Fruit fly (Drosophila melanogaster) Kc167 (cell line): Measurements from ENCODE around the gene CG18262.

ENCODE experiments used
- Myc ChIP-seq: fragments of >200 bp; optimal IDR thresholded peaks from 2 replicates; lab custom pipeline; 2017; ENCODE audit warnings: missing external identifiers
- Sin3A ChIP-seq: fragments of >200 bp; optimal IDR thresholded peaks from 2 replicates; lab custom pipeline; 2018; ENCODE audit warnings: missing external identifiers
- h ChIP-seq: fragments of >200 bp; optimal IDR thresholded peaks from 3 replicates; lab custom pipeline; 2018; ENCODE audit warnings: missing external identifiers
- insv ChIP-seq: fragments of >200 bp; optimal IDR thresholded peaks from 3 replicates; lab custom pipeline; 2018; ENCODE audit warnings: missing external identifiers
- psq ChIP-seq: fragments of >200 bp; optimal IDR thresholded peaks from 2 replicates; lab custom pipeline; 2017; ENCODE audit warnings: missing external identifiers
- ttk ChIP-seq: sonication (Bioruptor generic); optimal IDR thresholded peaks from 2 replicates; lab custom pipeline; 2017; ENCODE audit warnings: missing external identifiers

The CG18262 gene

dm6 chrX:8176291-8177029 lies 23.7 kb downstream of the CG18262 start:
- TF ChIP-seq psq = no peak
- no peak for TF ChIP-seq ttk (lab: Kevin White, UChicago)
- TF ChIP-seq h (lab: Kevin White, UChicago) = no peak
- TF ChIP-seq insv (lab: Kevin White, UChicago) = no peak
- TF ChIP-seq Sin3A = no peak
- TF ChIP-seq Myc (lab: Kevin White, UChicago) = no peak

DNA sequence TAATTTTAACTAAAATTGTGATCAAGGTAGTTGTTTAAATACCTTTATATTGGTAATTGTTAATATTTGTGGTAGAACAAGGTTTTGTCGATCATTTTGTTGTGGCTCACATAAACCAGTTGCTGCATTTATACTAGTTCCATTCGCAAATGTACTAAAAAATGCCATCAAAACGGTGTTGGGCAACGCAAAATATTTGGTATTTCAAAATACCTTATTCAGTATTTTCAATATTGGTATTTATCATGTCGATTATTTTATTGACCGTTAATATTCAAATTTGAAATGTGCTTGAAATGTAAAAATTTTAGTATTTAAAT lies 24.2 kb downstream of the CG18262 start, which contains the start of gene slpr:
slpr (minus strand) TSS at position 156 of the 320 bp plus-strand sequence.
- TF ChIP-seq Sin3A (no peak), psq (no peak), insv (lab: Kevin White, UChicago) (no peak), Myc (lab: Kevin White, UChicago) (no peak), ttk (lab: Kevin White, UChicago) (no peak), h (lab: Kevin White, UChicago) (no peak)

DNA sequence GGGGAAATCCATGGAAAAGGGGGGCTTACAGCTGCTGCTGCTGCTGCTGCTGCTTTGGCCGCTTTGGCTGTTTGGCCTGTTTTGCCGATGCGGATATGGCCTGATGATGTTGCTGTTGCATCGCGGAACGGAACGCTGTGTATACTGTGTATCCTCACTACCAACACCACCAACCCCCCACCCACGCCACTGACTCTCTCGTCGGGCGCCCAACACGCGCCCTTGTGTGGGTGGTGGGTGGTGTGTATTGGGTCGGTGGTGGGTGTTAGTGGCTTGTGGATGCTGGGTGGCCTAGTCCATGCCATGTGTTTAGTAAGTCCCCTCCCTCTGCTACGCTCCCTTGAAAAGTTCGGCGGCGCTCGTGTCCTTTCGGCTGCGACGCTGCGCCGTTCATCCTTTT lies 25.0 kb downstream of the CG18262 start:
- TF ChIP-seq Sin3A (no peak), Myc (lab: Kevin White, UChicago) (no peak), h (lab: Kevin White, UChicago) (no peak), ttk (lab: Kevin White, UChicago) (no peak), psq (no peak), insv (lab: Kevin White, UChicago) (no peak)

DNA sequence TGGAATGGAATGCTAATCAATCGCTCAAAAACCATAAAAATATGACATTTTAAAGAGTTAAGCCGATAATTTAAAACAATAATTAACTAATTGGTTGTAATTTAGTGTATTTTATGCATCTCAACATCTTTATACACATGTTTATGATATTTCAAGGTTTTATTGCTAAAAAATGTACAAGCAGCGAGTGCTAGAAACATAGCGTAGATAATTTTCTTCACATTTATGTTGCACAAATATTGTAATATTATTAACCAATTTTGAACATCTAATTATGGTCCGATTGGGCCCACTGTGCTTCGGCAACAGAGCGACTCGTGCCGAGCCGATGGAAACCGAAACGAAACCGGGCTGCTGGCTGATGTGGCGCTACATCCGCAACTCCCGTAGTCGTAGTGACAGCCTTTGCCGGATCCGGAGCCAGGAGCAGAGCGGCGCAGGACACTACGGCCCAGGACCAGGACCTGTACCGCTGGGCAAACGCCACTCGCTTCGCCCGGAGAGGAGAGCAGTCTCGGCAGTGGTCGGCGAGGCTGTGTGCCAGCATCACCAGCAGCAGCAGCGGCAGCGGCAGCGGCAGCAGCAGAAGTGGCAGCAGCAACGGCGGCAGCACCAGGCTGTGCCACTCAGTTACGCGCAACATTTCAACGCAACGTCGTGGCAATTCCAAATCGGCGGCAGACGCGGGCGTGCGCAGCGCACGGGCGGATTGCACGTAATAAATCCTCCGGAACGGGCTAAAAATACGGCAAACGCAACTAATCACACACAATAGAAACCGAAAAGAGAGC lies 25.6 kb downstream of the CG18262 start, which contains the start of gene sdt:
sdt (plus strand) TSS at position 385 of the 791 bp plus-strand sequence.
- TF ChIP-seq ttk (lab: Kevin White, UChicago) = no peak
- no peak for TF ChIP-seq h (lab: Kevin White, UChicago)

- TF ChIP-seq psq (no peak), Myc (lab: Kevin White, UChicago) (no peak), h (lab: Kevin White, UChicago) (no peak), insv (lab: Kevin White, UChicago) (no peak), Sin3A (no peak), ttk (lab: Kevin White, UChicago) (no peak)
These were observed 26.2 kb downstream of the CG18262 start for dm6 chrX:8178989-8179388.

- no peak for TF ChIP-seq ttk (lab: Kevin White, UChicago)
- no peak for TF ChIP-seq h (lab: Kevin White, UChicago)
- no peak for TF ChIP-seq psq
- TF ChIP-seq Myc (lab: Kevin White, UChicago) = no peak
- TF ChIP-seq insv (lab: Kevin White, UChicago) = no peak
- no peak for TF ChIP-seq Sin3A
These were observed 27.1 kb downstream of the CG18262 start for dm6 chrX:8179858-8180257.

dm6 chrX:8192191-8192590 lies 39.4 kb downstream of the CG18262 start:
- TF ChIP-seq Myc (lab: Kevin White, UChicago) (no peak), psq (no peak), ttk (lab: Kevin White, UChicago) (no peak), insv (lab: Kevin White, UChicago) (no peak), Sin3A (no peak), h (lab: Kevin White, UChicago) (no peak)

DNA sequence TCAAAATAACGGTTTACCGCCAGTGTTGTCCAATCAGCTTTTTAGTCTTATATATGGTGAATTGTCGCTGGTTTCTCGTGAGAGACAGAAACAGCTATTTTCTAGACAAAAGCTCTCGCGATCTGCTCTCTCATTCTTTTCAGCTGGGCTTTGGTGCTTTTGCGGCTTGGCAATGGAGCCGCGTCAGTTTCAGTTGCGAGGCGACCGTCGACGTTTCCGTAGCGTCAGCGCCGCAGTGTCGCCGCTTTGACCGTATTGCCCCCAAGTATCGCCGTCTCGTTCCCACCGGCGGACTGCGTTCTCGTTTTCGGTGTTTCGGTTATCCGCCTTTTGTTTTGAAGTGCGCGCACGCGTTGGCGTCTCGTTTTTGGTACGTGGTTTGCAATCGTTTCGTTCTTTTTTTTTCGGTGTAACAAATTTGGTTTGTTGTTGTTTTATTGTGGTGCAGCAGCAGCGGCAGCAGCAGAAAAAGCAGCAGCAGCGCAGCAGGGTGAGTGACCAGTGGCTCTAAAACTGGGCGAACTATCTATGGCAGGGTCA lies 40.3 kb downstream of the CG18262 start:
- no peak for TF ChIP-seq insv (lab: Kevin White, UChicago)
- TF ChIP-seq psq = no peak
- no peak for TF ChIP-seq Sin3A
- no peak for TF ChIP-seq h (lab: Kevin White, UChicago)
- no peak for TF ChIP-seq ttk (lab: Kevin White, UChicago)
- no peak for TF ChIP-seq Myc (lab: Kevin White, UChicago)

DNA sequence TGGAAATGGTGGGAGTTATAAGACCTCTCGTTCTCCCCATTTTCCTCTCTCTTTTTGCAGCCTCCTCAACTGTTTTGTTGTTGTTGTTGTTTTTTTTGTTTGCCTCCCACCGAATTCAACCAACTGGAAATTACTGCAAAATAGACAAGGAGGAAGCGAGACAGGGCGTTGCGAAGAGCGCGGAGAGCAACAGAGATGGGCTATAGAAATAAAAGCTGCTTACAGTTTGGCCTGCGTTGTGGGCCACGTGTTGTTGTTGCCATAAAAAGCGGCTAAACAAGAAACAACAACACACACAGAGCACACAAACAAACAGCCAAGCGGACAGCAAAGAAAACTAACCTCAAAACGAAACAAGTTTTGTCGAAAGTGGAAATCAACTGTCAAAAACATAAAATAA lies 41.8 kb downstream of the CG18262 start:
- TF ChIP-seq Myc (lab: Kevin White, UChicago) = no peak
- no peak for TF ChIP-seq Sin3A
- TF ChIP-seq ttk (lab: Kevin White, UChicago) = no peak
- TF ChIP-seq h (lab: Kevin White, UChicago) = no peak

- no peak for TF ChIP-seq Myc (lab: Kevin White, UChicago)
- no peak for TF ChIP-seq insv (lab: Kevin White, UChicago)
- TF ChIP-seq Sin3A = no peak
- no peak for TF ChIP-seq psq
These were observed 42.9 kb downstream of the CG18262 start for dm6 chrX:8195449-8196156.

DNA sequence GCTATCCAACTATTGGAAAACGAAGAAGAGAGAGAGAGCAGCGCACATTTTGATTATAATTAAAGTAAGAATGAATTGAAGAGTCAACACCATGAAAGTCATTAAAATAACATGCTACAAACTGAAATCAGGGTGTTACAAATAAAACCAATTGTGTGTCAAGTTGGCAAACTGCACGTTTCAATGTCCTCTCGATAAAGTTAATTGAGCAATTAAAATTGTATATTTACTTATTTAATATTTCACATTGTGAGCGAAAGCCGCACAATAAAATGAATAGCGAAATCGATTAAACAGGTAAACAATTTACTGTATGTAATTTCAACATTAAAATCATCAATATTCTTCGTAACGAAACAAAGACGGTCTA lies 43.4 kb downstream of the CG18262 start:
- TF ChIP-seq Myc (lab: Kevin White, UChicago) = no peak
- no peak for TF ChIP-seq Sin3A
- no peak for TF ChIP-seq insv (lab: Kevin White, UChicago)
- no peak for TF ChIP-seq psq
- no peak for TF ChIP-seq h (lab: Kevin White, UChicago)
- no peak for TF ChIP-seq ttk (lab: Kevin White, UChicago)
